Worm (Caenorhabditis elegans) whole organism, L1 larva: ENCODE measurements around the gene C49C3.20.

Experiments used
- C04F5.9 ChIP-seq: sonication (generic microtip); optimal IDR thresholded peaks from 2 replicates; lab custom pipeline; 2016; ENCODE audit warnings: missing genetic modification characterization, missing compliant biosample characterization
- F16B12.6 ChIP-seq: fragments of 150-350 bp; optimal IDR thresholded peaks from 2 replicates; lab custom pipeline; 2014; ENCODE audit warnings: missing biosample characterization, missing genetic modification characterization
- aly-2 ChIP-seq: fragments of 150-350 bp; optimal IDR thresholded peaks from 2 replicates; lab custom pipeline; 2014; ENCODE audit warnings: missing biosample characterization, missing genetic modification characterization
- ama-1 ChIP-seq: fragments of 150-350 bp; optimal IDR thresholded peaks from 2 replicates; lab custom pipeline; 2014
- blmp-1 ChIP-seq: fragments of 150-350 bp; optimal IDR thresholded peaks from 2 replicates; lab custom pipeline; 2014; ENCODE audit warnings: missing biosample characterization, missing genetic modification characterization
- ceh-63 ChIP-seq: fragments of 200-800 bp; sonication (Bioruptor generic); optimal IDR thresholded peaks from 2 replicates; lab custom pipeline; 2018; ENCODE audit warnings: mild to moderate bottlenecking, missing genetic modification characterization, missing compliant biosample characterization
- ceh-82 ChIP-seq, 3 experiments: fragments of 150-350 bp in 1 of 3; sonication (generic microtip) in 2 of 3; optimal IDR thresholded peaks; 2 replicates each; lab custom pipeline; 2014 to 2017; ENCODE audit warnings: missing biosample characterization in 3 of 3, missing genetic modification characterization in 3 of 3
- ces-1 ChIP-seq: fragments of 150-350 bp; optimal IDR thresholded peaks from 2 replicates; lab custom pipeline; 2014; ENCODE audit warnings: missing biosample characterization, missing genetic modification reagents, missing genetic modification characterization
- efl-3 ChIP-seq: fragments of 200-800 bp; sonication (Bioruptor generic); optimal IDR thresholded peaks from 2 replicates; lab custom pipeline; 2018; ENCODE audit warnings: mild to moderate bottlenecking, missing genetic modification characterization, missing compliant biosample characterization
- egl-13 ChIP-seq: sonication (generic microtip); optimal IDR thresholded peaks from 2 replicates; lab custom pipeline; 2016; ENCODE audit warnings: missing genotype, missing genetic modification reagents, missing genetic modification characterization, missing compliant biosample characterization
- elt-2 ChIP-seq: sonication (generic microtip); optimal IDR thresholded peaks from 2 replicates; lab custom pipeline; 2016; ENCODE audit warnings: missing genetic modification characterization, mild to moderate bottlenecking, inconsistent platforms, missing compliant biosample characterization, missing genetic modification reagents
- grh-1 ChIP-seq: fragments of 200-800 bp; sonication (Bioruptor generic); IDR thresholded peaks from 2 replicates; pipeline ENCODE4 v1.3.6; 2022; ENCODE audit warnings: missing genetic modification reagents, missing genetic modification characterization, missing compliant biosample characterization
- hlh-4 ChIP-seq: sonication (generic microtip); optimal IDR thresholded peaks from 2 replicates; lab custom pipeline; 2016; ENCODE audit warnings: mild to moderate bottlenecking, missing genetic modification characterization, missing compliant biosample characterization
- jun-1 ChIP-seq: fragments of 150-350 bp; optimal IDR thresholded peaks from 2 replicates; lab custom pipeline; 2014; ENCODE audit warnings: missing biosample characterization, missing genetic modification reagents, missing genetic modification characterization
- lin-13 ChIP-seq: fragments of 150-350 bp; optimal IDR thresholded peaks from 2 replicates; lab custom pipeline; 2014; ENCODE audit warnings: missing biosample characterization, missing genetic modification reagents, missing genetic modification characterization
- lin-14 ChIP-seq: fragments of 200-800 bp; sonication (Bioruptor generic); optimal IDR thresholded peaks from 2 replicates; lab custom pipeline; 2018; ENCODE audit warnings: mild to moderate bottlenecking, missing genetic modification characterization, moderate library complexity, missing compliant biosample characterization
- lin-15B ChIP-seq: fragments of 150-350 bp; sonication (generic microtip); optimal IDR thresholded peaks from 3 replicates; lab custom pipeline; 2014; ENCODE audit warnings: missing biosample characterization, missing genetic modification characterization
- mdl-1 ChIP-seq, 2 experiments: fragments of 150-350 bp; optimal IDR thresholded peaks; 2 replicates each; lab custom pipeline; 2014 to 2017; ENCODE audit warnings: missing biosample characterization in 2 of 2, missing genetic modification characterization in 2 of 2, inconsistent platforms in 1 of 2
- mep-1 ChIP-seq: fragments of 150-350 bp; optimal IDR thresholded peaks from 2 replicates; lab custom pipeline; 2014; ENCODE audit warnings: missing biosample characterization, missing genetic modification characterization
- nhr-11 ChIP-seq: fragments of 150-350 bp; optimal IDR thresholded peaks from 2 replicates; lab custom pipeline; 2014; ENCODE audit warnings: missing biosample characterization, missing genetic modification characterization
- nhr-19 ChIP-seq: fragments of 200-800 bp; sonication (Bioruptor generic); conservative IDR thresholded peaks from 2 replicates; pipeline ENCODE4 v1.3.6; 2022; ENCODE audit warnings: missing genetic modification characterization, missing compliant biosample characterization
- nhr-20 ChIP-seq: sonication (generic microtip); optimal IDR thresholded peaks from 2 replicates; lab custom pipeline; 2016; ENCODE audit warnings: mild to moderate bottlenecking, missing genetic modification characterization, missing compliant biosample characterization
- nhr-237 ChIP-seq: fragments of 150-350 bp; optimal IDR thresholded peaks from 2 replicates; lab custom pipeline; 2014; ENCODE audit warnings: missing biosample characterization, missing genetic modification characterization
- nhr-47 ChIP-seq: sonication (generic microtip); optimal IDR thresholded peaks from 2 replicates; lab custom pipeline; 2016; ENCODE audit warnings: mild to moderate bottlenecking, missing genetic modification characterization, moderate library complexity, missing compliant biosample characterization
- nhr-77 ChIP-seq: fragments of 150-350 bp; optimal IDR thresholded peaks from 2 replicates; lab custom pipeline; 2014; ENCODE audit warnings: missing biosample characterization, missing genetic modification characterization
- nhr-84 ChIP-seq: sonication (generic microtip); optimal IDR thresholded peaks from 2 replicates; lab custom pipeline; 2017; ENCODE audit warnings: missing biosample characterization, missing genetic modification characterization
- nhr-85 ChIP-seq: sonication (generic microtip); peaks from one replicate; lab custom pipeline; 2016; ENCODE audit warnings: missing genetic modification characterization, inconsistent platforms, missing compliant biosample characterization
- pax-3 ChIP-seq: fragments of 200-800 bp; sonication (Bioruptor generic); optimal IDR thresholded peaks from 2 replicates; lab custom pipeline; 2018; ENCODE audit warnings: mild to moderate bottlenecking, missing genetic modification characterization, moderate library complexity, missing compliant biosample characterization
- snu-23 ChIP-seq: sonication (generic microtip); optimal IDR thresholded peaks from 2 replicates; lab custom pipeline; 2016; ENCODE audit warnings: missing genetic modification characterization, missing compliant biosample characterization
- sptf-1 ChIP-seq: fragments of 150-350 bp; optimal IDR thresholded peaks from 2 replicates; lab custom pipeline; 2014; ENCODE audit warnings: missing biosample characterization, missing genetic modification characterization
- swsn-7 ChIP-seq: sonication (generic microtip); optimal IDR thresholded peaks from 2 replicates; lab custom pipeline; 2016; ENCODE audit warnings: missing genetic modification characterization, missing compliant biosample characterization
- tbx-2 ChIP-seq: sonication (generic microtip); optimal IDR thresholded peaks from 2 replicates; lab custom pipeline; 2016; ENCODE audit warnings: missing genetic modification characterization, missing compliant biosample characterization
- unc-62 ChIP-seq: fragments of 150-350 bp; optimal IDR thresholded peaks from 2 replicates; lab custom pipeline; 2014; ENCODE audit warnings: missing biosample characterization, missing genetic modification reagents, missing genetic modification characterization
- unc-86 ChIP-seq: sonication (generic microtip); optimal IDR thresholded peaks from 2 replicates; lab custom pipeline; 2016; ENCODE audit warnings: missing genetic modification characterization, missing compliant biosample characterization
- zip-4 ChIP-seq: fragments of 200-800 bp; sonication (Bioruptor generic); optimal IDR thresholded peaks from 2 replicates; lab custom pipeline; 2018; ENCODE audit warnings: mild to moderate bottlenecking, missing genetic modification characterization, moderate library complexity, missing compliant biosample characterization
- ztf-11 ChIP-seq, 2 experiments: sonication (generic microtip); optimal IDR thresholded peaks; 2 replicates each; lab custom pipeline; 2016 to 2017; ENCODE audit warnings: missing genetic modification characterization in 2 of 2, missing biosample characterization in 1 of 2, missing compliant biosample characterization in 1 of 2
- ztf-4 ChIP-seq: fragments of 150-350 bp; optimal IDR thresholded peaks from 2 replicates; lab custom pipeline; 2014; ENCODE audit warnings: missing biosample characterization, missing genetic modification characterization

The C49C3.20 gene

ce11 chrIV:17316398-17316797 lies at the start of gene C49C3.20:
TSS of gene C49C3.20 (minus strand) at chrIV:17316498.
- TF ChIP-seq aly-2 (no peak), jun-1 (tag; lab: Kevin White, UChicago) (no peak), F16B12.6 (tag; lab: Kevin White, UChicago) (no peak), nhr-11 (tag; lab: Kevin White, UChicago) (no peak), egl-13 (tag; lab: Kevin White, UChicago) (no peak), snu-23 (GFP tag; lab: Kevin White, UChicago) (no peak), nhr-77 (tag; lab: Kevin White, UChicago) (no peak), nhr-19 (GFP tag; lab: Robert Waterston, UW) (no peak), efl-3 (GFP tag; lab: Kevin White, UChicago) (no peak), ztf-4 (no peak), pax-3 (tag; lab: Kevin White, UChicago) (no peak), nhr-84 (tag; lab: Kevin White, UChicago) (no peak), ceh-82 (tag; optimal IDR thresholded peaks at IDR 0.05; lab: Kevin White, UChicago) (no peak), nhr-85 (no peak), grh-1 (GFP tag; lab: Robert Waterston, UW) (no peak), sptf-1 (no peak)

- TF ChIP-seq ceh-63 (GFP tag; lab: Kevin White, UChicago) (no peak), egl-13 (tag; lab: Kevin White, UChicago) (no peak), ztf-11 (tag; optimal IDR thresholded peaks at IDR 0.05; lab: Kevin White, UChicago) (no peak), nhr-237 (tag; lab: Kevin White, UChicago) (no peak)
These were observed 44.8 kb upstream of the C49C3.20 start, which contains the start of gene clec-202 for ce11 chrIV:17361143-17361542. TSS of gene clec-202 (plus strand) at chrIV:17361443.

- no peak for TF ChIP-seq nhr-20 (tag; lab: Kevin White, UChicago)
- no peak for TF ChIP-seq sptf-1
- no peak for TF ChIP-seq mdl-1 (tag; optimal IDR thresholded peaks at IDR 0.05; lab: Kevin White, UChicago)
These were observed 35.3 kb upstream of the C49C3.20 start, which contains the start of gene clec-199 for ce11 chrIV:17351586-17351985. TSS of gene clec-199 (plus strand) at chrIV:17351886.

- no peak for TF ChIP-seq tbx-2 (tag; lab: Kevin White, UChicago)
- TF ChIP-seq lin-13 (GFP tag; lab: Kevin White, UChicago), result no peak
- TF ChIP-seq nhr-237 (tag; lab: Kevin White, UChicago), result no peak
- no peak for TF ChIP-seq egl-13 (tag; lab: Kevin White, UChicago)
- no peak for TF ChIP-seq unc-86 (tag; lab: Kevin White, UChicago)
- TF ChIP-seq unc-62, result no peak
- TF ChIP-seq lin-14, result no peak
- TF ChIP-seq nhr-47 (tag; lab: Kevin White, UChicago), result no peak
These were observed 30.4 kb upstream of the C49C3.20 start, which contains the start of the genes clec-197 and clec-198 for ce11 chrIV:17346599-17347218. TSS of gene clec-197 (minus strand) at chrIV:17346699. TSS of gene clec-198 (plus strand) at chrIV:17347168.

ce11 chrIV:17343482-17343881 lies 27.2 kb upstream of the C49C3.20 start, which contains the start of gene C49C3.11:
TSS of gene C49C3.11 (plus strand) at chrIV:17343782.
- no peak for TF ChIP-seq lin-15B (tag; lab: Kevin White, UChicago)
- no peak for TF ChIP-seq hlh-4 (tag; lab: Kevin White, UChicago)
- TF ChIP-seq zip-4 (GFP tag; lab: Kevin White, UChicago), result no peak
- TF ChIP-seq blmp-1, result no peak
- TF ChIP-seq egl-13 (tag; lab: Kevin White, UChicago), result no peak
- TF ChIP-seq elt-2 (tag; lab: Kevin White, UChicago), result no peak
- TF ChIP-seq mep-1 (tag; lab: Kevin White, UChicago), result no peak
- no peak for TF ChIP-seq ama-1
- TF ChIP-seq C04F5.9 (tag; lab: Kevin White, UChicago), result no peak
- TF ChIP-seq swsn-7 (tag; lab: Kevin White, UChicago), result no peak
- TF ChIP-seq ces-1 (GFP tag; lab: Kevin White, UChicago), result no peak
